Worm (Caenorhabditis elegans) whole organism, mixed stage, embryonic: Measurements from ENCODE around the gene sng-1.

Experiments
- bed-3 ChIP-seq: fragments of 200-800 bp; sonication (Bioruptor generic); optimal IDR thresholded peaks from 3 replicates; lab custom pipeline; 2018; ENCODE audit warnings: mild to moderate bottlenecking, missing genetic modification characterization, moderate library complexity, missing compliant biosample characterization
- ces-1 ChIP-seq: fragments of 150-350 bp; optimal IDR thresholded peaks from 2 replicates; lab custom pipeline; 2014; ENCODE audit warnings: missing biosample characterization, missing genetic modification reagents, missing genetic modification characterization
- mep-1 ChIP-seq: fragments of 150-350 bp; optimal IDR thresholded peaks from 2 replicates; lab custom pipeline; 2017; ENCODE audit warnings: missing biosample characterization, missing genetic modification reagents, missing genetic modification characterization, inconsistent platforms
- nhr-12 ChIP-seq: fragments of 150-350 bp; optimal IDR thresholded peaks from 2 replicates; lab custom pipeline; 2014; ENCODE audit warnings: missing biosample characterization, missing genetic modification characterization
- nhr-2 ChIP-seq: fragments of 150-350 bp; optimal IDR thresholded peaks from 2 replicates; lab custom pipeline; 2014; ENCODE audit warnings: missing biosample characterization, missing genetic modification characterization
- nhr-237 ChIP-seq: fragments of 150-350 bp; optimal IDR thresholded peaks from 2 replicates; lab custom pipeline; 2014; ENCODE audit warnings: missing biosample characterization, missing genetic modification characterization
- nhr-76 ChIP-seq: sonication (generic microtip); optimal IDR thresholded peaks from 2 replicates; lab custom pipeline; 2017; ENCODE audit warnings: missing biosample characterization, missing genetic modification characterization
- pha-4 ChIP-seq: fragments of 150-350 bp; optimal IDR thresholded peaks from 2 replicates; lab custom pipeline; 2018; ENCODE audit warnings: missing biosample characterization, missing genetic modification reagents, missing genetic modification characterization
- snpc-4 ChIP-seq: fragments of 150-350 bp; optimal IDR thresholded peaks from 2 replicates; lab custom pipeline; 2014; ENCODE audit warnings: missing biosample characterization, missing genetic modification characterization
- sptf-1 ChIP-seq: sonication (generic microtip); optimal IDR thresholded peaks from 2 replicates; lab custom pipeline; 2017; ENCODE audit warnings: mild to moderate bottlenecking, missing genetic modification characterization, moderate library complexity, missing compliant biosample characterization
- unc-39 ChIP-seq: fragments of 150-350 bp; optimal IDR thresholded peaks from 2 replicates; lab custom pipeline; 2014; ENCODE audit warnings: missing biosample characterization, missing genetic modification characterization
- ztf-11 ChIP-seq: fragments of 150-350 bp; optimal IDR thresholded peaks from 2 replicates; lab custom pipeline; 2014; ENCODE audit warnings: missing biosample characterization, missing genetic modification characterization

- no peak for TF ChIP-seq nhr-237 (tag; lab: Kevin White, UChicago)
- TF ChIP-seq snpc-4 (tag; lab: Kevin White, UChicago): no peak
- TF ChIP-seq unc-39 (tag; lab: Kevin White, UChicago): no peak
- TF ChIP-seq ces-1 (GFP tag; lab: Kevin White, UChicago): no peak
- no peak for TF ChIP-seq sptf-1 (tag; lab: Kevin White, UChicago)
- no peak for TF ChIP-seq nhr-76 (tag; lab: Kevin White, UChicago)
- TF ChIP-seq pha-4 (tag; lab: Kevin White, UChicago): no peak
- no peak for TF ChIP-seq mep-1
- no peak for TF ChIP-seq ztf-11 (tag; lab: Kevin White, UChicago)
- no peak for TF ChIP-seq nhr-2 (tag; lab: Kevin White, UChicago)
- no peak for TF ChIP-seq bed-3 (GFP tag; lab: Kevin White, UChicago)
- TF ChIP-seq nhr-12 (tag; lab: Kevin White, UChicago): no peak
Measured at ce11 chrX:7322323-7322722, 5.1 kb upstream of the sng-1 start, which contains the start of gene T08A9.13.
